Fruit fly (Drosophila melanogaster) whole organism, embryonic: Measurements from ENCODE around the gene lbe.

Experiments
- Bgb ChIP-seq: fragments of 200-800 bp; sonication (Bioruptor generic); IDR thresholded peaks from 2 replicates; pipeline ENCODE4 v1.3.6; 2022; ENCODE audit warnings: missing biosample characterization, missing genetic modification characterization; ENCODE audit not compliant: partially characterized antibody
- CG10267 ChIP-seq: fragments of 200-800 bp; sonication (Bioruptor generic); optimal IDR thresholded peaks from 2 replicates; lab custom pipeline; 2018; ENCODE audit warnings: missing biosample characterization, mild to moderate bottlenecking, missing genetic modification characterization, moderate library complexity
- CG12104 ChIP-seq: fragments of 200-800 bp; sonication (Bioruptor generic); optimal IDR thresholded peaks from 3 replicates; lab custom pipeline; 2016; ENCODE audit warnings: missing biosample characterization, missing genetic modification characterization
- CG13287 ChIP-seq: fragments of 200-800 bp; sonication (Bioruptor generic); IDR thresholded peaks from 2 replicates; pipeline ENCODE4 v1.3.6; 2022; ENCODE audit warnings: missing biosample characterization, missing genetic modification characterization; ENCODE audit not compliant: partially characterized antibody
- CG13894 ChIP-seq: fragments of 200-800 bp; sonication (Bioruptor generic); optimal IDR thresholded peaks from 3 replicates; lab custom pipeline; 2018; ENCODE audit warnings: missing biosample characterization, mild to moderate bottlenecking, missing genetic modification characterization, moderate library complexity
- CG15479 ChIP-seq: fragments of 200-800 bp; sonication (Bioruptor generic); optimal IDR thresholded peaks from 3 replicates; lab custom pipeline; 2019; ENCODE audit warnings: missing biosample characterization, mild to moderate bottlenecking, missing genetic modification characterization, moderate library complexity
- CG15514 ChIP-seq: fragments of 200-800 bp; sonication (Bioruptor generic); optimal IDR thresholded peaks from 3 replicates; lab custom pipeline; 2017; ENCODE audit warnings: missing biosample characterization, missing genetic modification characterization, mild to moderate bottlenecking, moderate library complexity, missing genetic modification reagents
- CG16813 ChIP-seq: fragments of 200-800 bp; sonication (Bioruptor generic); IDR thresholded peaks from 3 replicates; pipeline ENCODE4 v1.3.6; 2022; ENCODE audit warnings: missing biosample characterization, missing genetic modification characterization; ENCODE audit not compliant: partially characterized antibody
- CG2116 ChIP-seq: fragments of 200-800 bp; sonication (Bioruptor generic); optimal IDR thresholded peaks from 3 replicates; lab custom pipeline; 2018; ENCODE audit warnings: missing biosample characterization, mild to moderate bottlenecking, missing genetic modification characterization
- CG2712 ChIP-seq: fragments of 200-800 bp; optimal IDR thresholded peaks from 3 replicates; lab custom pipeline; 2019; ENCODE audit warnings: missing biosample characterization, mild to moderate bottlenecking, missing genetic modification characterization, moderate library complexity
- CG30020 ChIP-seq: fragments of 200-800 bp; optimal IDR thresholded peaks from 2 replicates; lab custom pipeline; 2019; ENCODE audit warnings: missing biosample characterization, mild to moderate bottlenecking, missing genetic modification characterization, moderate library complexity
- CG31365 ChIP-seq: fragments of 200-800 bp; sonication (Bioruptor generic); optimal IDR thresholded peaks from 2 replicates; lab custom pipeline; 2018; ENCODE audit warnings: missing biosample characterization, mild to moderate bottlenecking, missing genetic modification characterization
- CG34224 ChIP-seq: fragments of 200-800 bp; sonication (Bioruptor generic); IDR thresholded peaks from 3 replicates; pipeline ENCODE4 v1.3.6; 2022; ENCODE audit warnings: missing biosample characterization, missing genetic modification characterization; ENCODE audit not compliant: partially characterized antibody
- CG3995 ChIP-seq: fragments of 200-800 bp; sonication (Bioruptor generic); optimal IDR thresholded peaks from 3 replicates; lab custom pipeline; 2016; ENCODE audit warnings: missing biosample characterization, missing genetic modification characterization
- CG4617 ChIP-seq: fragments of 200-800 bp; sonication (Bioruptor generic); optimal IDR thresholded peaks from 3 replicates; lab custom pipeline; 2016; ENCODE audit warnings: missing biosample characterization, missing genetic modification characterization, borderline replicate concordance
- CG4730 ChIP-seq: fragments of 200-800 bp; sonication (Bioruptor generic); IDR thresholded peaks from 2 replicates; pipeline ENCODE4 v1.3.6; 2022; ENCODE audit warnings: missing biosample characterization, missing genetic modification characterization
- CG7372 ChIP-seq: fragments of 200-800 bp; sonication (Bioruptor generic); IDR thresholded peaks from 2 replicates; pipeline ENCODE4 v1.3.6; 2022; ENCODE audit warnings: missing biosample characterization, missing genetic modification characterization
- CG7987 ChIP-seq: fragments of 200-800 bp; sonication (Bioruptor generic); optimal IDR thresholded peaks from 2 replicates; lab custom pipeline; 2018; ENCODE audit warnings: missing biosample characterization, mild to moderate bottlenecking, missing genetic modification characterization, moderate library complexity
- CG9437 ChIP-seq: fragments of 200-800 bp; sonication (Bioruptor generic); optimal IDR thresholded peaks from 2 replicates; lab custom pipeline; 2018; ENCODE audit warnings: missing biosample characterization, mild to moderate bottlenecking, missing genetic modification characterization
- CG9797 ChIP-seq: fragments of 200-800 bp; sonication (Bioruptor generic); optimal IDR thresholded peaks from 3 replicates; lab custom pipeline; 2018; ENCODE audit warnings: missing biosample characterization, mild to moderate bottlenecking, missing genetic modification characterization
- CTCF ChIP-seq: fragments of 200-800 bp; sonication (Bioruptor generic); optimal IDR thresholded peaks from 2 replicates; lab custom pipeline; 2017; ENCODE audit warnings: missing biosample characterization, mild to moderate bottlenecking, missing genetic modification characterization, moderate library complexity
- Camta ChIP-seq: fragments of 200-800 bp; sonication (Bioruptor generic); optimal IDR thresholded peaks from 2 replicates; lab custom pipeline; 2016; ENCODE audit warnings: missing biosample characterization, missing genetic modification characterization
- Dfd ChIP-seq, 2 experiments: fragments of >200 bp; optimal IDR thresholded peaks; 2 replicates each; lab custom pipeline; 2017; ENCODE audit warnings: missing biosample characterization in 2 of 2, missing genetic modification characterization in 2 of 2
- Doc3 ChIP-seq: fragments of 200-800 bp; sonication (Bioruptor generic); IDR thresholded peaks from 3 replicates; pipeline ENCODE4 v1.3.6; 2022; ENCODE audit warnings: missing biosample characterization, missing genetic modification characterization; ENCODE audit not compliant: partially characterized antibody
- Dref ChIP-seq: fragments of 200-800 bp; sonication (Bioruptor generic); IDR thresholded peaks from 2 replicates; pipeline ENCODE4 v1.3.6; 2022; ENCODE audit warnings: missing biosample characterization, missing genetic modification characterization
- HLH4C ChIP-seq: fragments of 200-800 bp; sonication (Bioruptor generic); IDR thresholded peaks from 3 replicates; pipeline ENCODE4 v1.3.6; 2022; ENCODE audit warnings: missing biosample characterization, missing genetic modification characterization; ENCODE audit not compliant: partially characterized antibody
- MTF-1 ChIP-seq: fragments of 200-800 bp; sonication (Bioruptor generic); optimal IDR thresholded peaks from 2 replicates; lab custom pipeline; 2018; ENCODE audit warnings: missing biosample characterization, mild to moderate bottlenecking, missing genetic modification characterization, borderline replicate concordance
- Scr ChIP-seq: fragments of 200-800 bp; sonication (Bioruptor generic); IDR thresholded peaks from 2 replicates; pipeline ENCODE4 v1.3.6; 2022; ENCODE audit warnings: missing biosample characterization, missing genetic modification characterization; ENCODE audit not compliant: partially characterized antibody
- Sry-δ ChIP-seq: fragments of 200-800 bp; sonication (Bioruptor generic); optimal IDR thresholded peaks from 2 replicates; lab custom pipeline; 2016; ENCODE audit warnings: missing biosample characterization, missing genetic modification characterization
- Stat92E ChIP-seq, 3 experiments: fragments of >200 bp in 2 of 3; fragments of 200-800 bp in 1 of 3; sonication (Bioruptor generic) in 1 of 3; optimal IDR thresholded peaks; 2 replicates each; lab custom pipeline; 2017 to 2019; ENCODE audit warnings: missing biosample characterization in 3 of 3, missing genetic modification characterization in 3 of 3, mild to moderate bottlenecking in 1 of 3, moderate library complexity in 1 of 3
- ac ChIP-seq: fragments of 200-800 bp; sonication (Bioruptor generic); optimal IDR thresholded peaks from 3 replicates; lab custom pipeline; 2017; ENCODE audit warnings: missing biosample characterization, mild to moderate bottlenecking, missing genetic modification characterization
- amos ChIP-seq: fragments of 200-800 bp; sonication (Bioruptor generic); IDR thresholded peaks from 2 replicates; pipeline ENCODE4 v1.3.6; 2022; ENCODE audit warnings: missing biosample characterization, missing genetic modification characterization; ENCODE audit not compliant: partially characterized antibody
- az2 ChIP-seq: fragments of 200-800 bp; sonication (Bioruptor generic); optimal IDR thresholded peaks from 3 replicates; lab custom pipeline; 2016; ENCODE audit warnings: missing biosample characterization, missing genetic modification characterization
- br ChIP-seq: fragments of >200 bp; optimal IDR thresholded peaks from 2 replicates; lab custom pipeline; 2017
- eyg ChIP-seq: fragments of 200-800 bp; sonication (Bioruptor generic); optimal IDR thresholded peaks from 3 replicates; lab custom pipeline; 2016; ENCODE audit warnings: missing biosample characterization, missing genetic modification characterization
- gfzf ChIP-seq: fragments of 200-800 bp; sonication (Bioruptor generic); optimal IDR thresholded peaks from 2 replicates; lab custom pipeline; 2016; ENCODE audit warnings: missing biosample characterization, mild to moderate bottlenecking, missing genetic modification characterization, moderate library complexity
- gsb-n ChIP-seq: fragments of 200-800 bp; sonication (Bioruptor generic); optimal IDR thresholded peaks from 3 replicates; lab custom pipeline; 2018; ENCODE audit warnings: missing biosample characterization, mild to moderate bottlenecking, missing genetic modification characterization
- hbn ChIP-seq: fragments of 200-800 bp; sonication (Bioruptor generic); IDR thresholded peaks from 2 replicates; pipeline ENCODE4 v1.3.6; 2022; ENCODE audit warnings: missing biosample characterization, missing genetic modification characterization; ENCODE audit not compliant: partially characterized antibody
- inv ChIP-seq: fragments of 200-800 bp; sonication (Bioruptor generic); IDR thresholded peaks from 2 replicates; pipeline ENCODE4 v1.3.6; 2022; ENCODE audit warnings: missing biosample characterization, missing genetic modification characterization; ENCODE audit not compliant: partially characterized antibody
- kay ChIP-seq: fragments of 200-800 bp; sonication (Bioruptor generic); optimal IDR thresholded peaks from 2 replicates; lab custom pipeline; 2016; ENCODE audit warnings: missing biosample characterization, missing genetic modification characterization
- lov ChIP-seq, 2 experiments: fragments of 200-800 bp in 1 of 2; fragments of >200 bp in 1 of 2; sonication (Bioruptor generic) in 1 of 2; IDR thresholded peaks in 1 of 2; optimal IDR thresholded peaks in 1 of 2; 2 replicates in 1 of 2; 3 replicates in 1 of 2; pipeline versions ENCODE4 v1.3.6 to Lab custom; 2017 to 2022; ENCODE audit warnings: missing biosample characterization in 1 of 2, missing genetic modification characterization in 1 of 2
- mld ChIP-seq: fragments of 200-800 bp; sonication (Bioruptor generic); IDR thresholded peaks from 3 replicates; pipeline ENCODE4 v1.3.6; 2022; ENCODE audit warnings: missing biosample characterization, missing genetic modification characterization; ENCODE audit not compliant: partially characterized antibody
- org-1 ChIP-seq: fragments of 200-800 bp; sonication (Bioruptor generic); optimal IDR thresholded peaks from 2 replicates; lab custom pipeline; 2017; ENCODE audit warnings: missing biosample characterization, missing genetic modification characterization
- schlank ChIP-seq: fragments of 200-800 bp; sonication (Bioruptor generic); optimal IDR thresholded peaks from 2 replicates; lab custom pipeline; 2018; ENCODE audit warnings: missing biosample characterization, mild to moderate bottlenecking, missing genetic modification characterization
- seq ChIP-seq: fragments of 200-800 bp; sonication (Bioruptor generic); IDR thresholded peaks from 2 replicates; pipeline ENCODE4 v1.3.6; 2022; ENCODE audit warnings: missing biosample characterization, missing genetic modification characterization
- tap ChIP-seq: fragments of 200-800 bp; optimal IDR thresholded peaks from 3 replicates; lab custom pipeline; 2019; ENCODE audit warnings: missing biosample characterization, mild to moderate bottlenecking, missing genetic modification characterization, moderate library complexity
- unc-4 ChIP-seq: fragments of 200-800 bp; sonication (Bioruptor generic); IDR thresholded peaks from 2 replicates; pipeline ENCODE4 v1.3.6; 2022; ENCODE audit warnings: missing biosample characterization, missing genetic modification characterization; ENCODE audit not compliant: partially characterized antibody
- wek ChIP-seq: fragments of 200-800 bp; sonication (Bioruptor generic); optimal IDR thresholded peaks from 3 replicates; lab custom pipeline; 2018; ENCODE audit warnings: missing biosample characterization, mild to moderate bottlenecking, missing genetic modification characterization, moderate library complexity

The lbe gene

DNA sequence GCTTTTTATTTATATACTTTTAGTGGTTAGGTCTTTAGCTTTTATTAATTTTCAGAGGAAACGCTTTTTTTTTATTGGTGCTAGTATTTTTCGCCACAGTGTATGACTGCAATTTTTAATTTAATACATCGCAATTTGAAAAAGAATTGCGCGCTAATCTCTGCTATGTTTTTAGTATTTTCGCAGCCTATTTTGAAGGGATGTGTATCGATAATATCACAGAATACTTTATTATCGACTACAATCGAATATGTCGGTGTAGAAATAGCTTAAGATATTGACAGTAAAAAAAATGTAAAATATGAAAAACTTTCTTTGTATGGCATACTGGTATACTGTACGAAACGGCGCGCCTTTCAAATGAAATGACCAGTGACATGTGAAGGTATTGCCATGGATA lies 39.6 kb downstream of the lbe start (continued):
- peak; percentile 55 for TF ChIP-seq gfzf
- TF ChIP-seq br (lab: Kevin White, UChicago), result no peak
- peak; percentile 58 for TF ChIP-seq CG3995 (GFP tag; lab: Kevin White, UChicago)
- peak; percentile 45 for TF ChIP-seq CG15514 (GFP tag; lab: Kevin White, UChicago)
- peak; percentile 96 for TF ChIP-seq CG2116
- TF ChIP-seq MTF-1, result no peak
- TF ChIP-seq Doc3 (GFP tag; lab: Robert Waterston, UW), result peak; percentile 60
- TF ChIP-seq Bgb (GFP tag; lab: Robert Waterston, UW), result peak; percentile 71
- TF ChIP-seq CG10267, result peak; percentile 48
- TF ChIP-seq CG9797 (GFP tag; lab: Kevin White, UChicago), result peak; percentile 54
- no peak for TF ChIP-seq CG13894 (tag; lab: Kevin White, UChicago)
- peak; percentile 24; the same call in 1 of the 2 replicates for TF ChIP-seq inv (GFP tag; lab: Robert Waterston, UW)
- peak; percentile 79; the same call in 1 of the 2 replicates for TF ChIP-seq CG13287
- no peak for TF ChIP-seq CG4617 (GFP tag; lab: Kevin White, UChicago)
- TF ChIP-seq amos, result peak; percentile 71
- TF ChIP-seq gsb-n (tag; lab: Kevin White, UChicago), result no peak
- TF ChIP-seq schlank (tag; lab: Kevin White, UChicago), result no peak
- no peak for TF ChIP-seq org-1 (GFP tag; lab: Kevin White, UChicago)
- peak; percentile 61; the same call in 2 of the 3 replicates for TF ChIP-seq HLH4C
- peak; percentile 36 for TF ChIP-seq CG15479
- no peak for TF ChIP-seq wek
- peak; percentile 76 for TF ChIP-seq CG31365 (tag; lab: Kevin White, UChicago)
- peak; percentile 50 for TF ChIP-seq CG34224 (GFP tag; lab: Robert Waterston, UW)
- TF ChIP-seq kay (GFP tag; lab: Kevin White, UChicago), result no peak
- no peak for TF ChIP-seq Dfd (GFP tag; optimal IDR thresholded peaks at IDR 0.05; lab: Kevin White, UChicago)
- no peak for TF ChIP-seq mld
- peak; percentile 48; the same call in 2 of the 3 replicates for TF ChIP-seq CG16813 (GFP tag; lab: Robert Waterston, UW)
- TF ChIP-seq CG7987 (GFP tag; lab: Kevin White, UChicago), result no peak
- no peak for TF ChIP-seq CG4730
- no peak for TF ChIP-seq seq (GFP tag; lab: Robert Waterston, UW)
- TF ChIP-seq CG2712 (tag; lab: Kevin White, UChicago), result no peak
- TF ChIP-seq CG30020 (tag; lab: Kevin White, UChicago), result no peak
- no peak for TF ChIP-seq az2
- peak; percentile 53; the same call in 1 of the 2 replicates for TF ChIP-seq hbn (GFP tag; lab: Robert Waterston, UW)
- no peak for TF ChIP-seq CG7372
- TF ChIP-seq eyg (GFP tag; lab: Kevin White, UChicago), result no peak
- no peak for TF ChIP-seq ac (GFP tag; lab: Kevin White, UChicago)
- TF ChIP-seq tap (tag; lab: Kevin White, UChicago), result no peak
- peak; percentile 82 for TF ChIP-seq Dref (GFP tag; lab: Robert Waterston, UW)
- TF ChIP-seq Camta, result no peak
- peak in 1 of 3 experiments; percentile 29 for TF ChIP-seq Stat92E (GFP tag; optimal IDR thresholded peaks at IDR 0.05; lab: Kevin White, UChicago)
- TF ChIP-seq CTCF (GFP tag; lab: Kevin White, UChicago), result peak; percentile 75
- TF ChIP-seq CG9437, result no peak
- TF ChIP-seq lov (optimal IDR thresholded peaks at IDR 0.05; lab: Kevin White, UChicago), result no peak
- TF ChIP-seq lov (GFP tag; IDR thresholded peaks at IDR 0.05; lab: Robert Waterston, UW), result no peak
- no peak for TF ChIP-seq CG12104 (GFP tag; lab: Kevin White, UChicago)
- TF ChIP-seq Sry-δ (GFP tag; lab: Kevin White, UChicago), result peak; percentile 53
- TF ChIP-seq unc-4 (GFP tag; lab: Robert Waterston, UW), result peak; percentile 68
- peak; percentile 62 for TF ChIP-seq Scr (GFP tag; lab: Robert Waterston, UW)
